Fruit fly (Drosophila melanogaster): ENCODE data around the gene AP-1sigma.

AP-1sigma gene

DNA sequence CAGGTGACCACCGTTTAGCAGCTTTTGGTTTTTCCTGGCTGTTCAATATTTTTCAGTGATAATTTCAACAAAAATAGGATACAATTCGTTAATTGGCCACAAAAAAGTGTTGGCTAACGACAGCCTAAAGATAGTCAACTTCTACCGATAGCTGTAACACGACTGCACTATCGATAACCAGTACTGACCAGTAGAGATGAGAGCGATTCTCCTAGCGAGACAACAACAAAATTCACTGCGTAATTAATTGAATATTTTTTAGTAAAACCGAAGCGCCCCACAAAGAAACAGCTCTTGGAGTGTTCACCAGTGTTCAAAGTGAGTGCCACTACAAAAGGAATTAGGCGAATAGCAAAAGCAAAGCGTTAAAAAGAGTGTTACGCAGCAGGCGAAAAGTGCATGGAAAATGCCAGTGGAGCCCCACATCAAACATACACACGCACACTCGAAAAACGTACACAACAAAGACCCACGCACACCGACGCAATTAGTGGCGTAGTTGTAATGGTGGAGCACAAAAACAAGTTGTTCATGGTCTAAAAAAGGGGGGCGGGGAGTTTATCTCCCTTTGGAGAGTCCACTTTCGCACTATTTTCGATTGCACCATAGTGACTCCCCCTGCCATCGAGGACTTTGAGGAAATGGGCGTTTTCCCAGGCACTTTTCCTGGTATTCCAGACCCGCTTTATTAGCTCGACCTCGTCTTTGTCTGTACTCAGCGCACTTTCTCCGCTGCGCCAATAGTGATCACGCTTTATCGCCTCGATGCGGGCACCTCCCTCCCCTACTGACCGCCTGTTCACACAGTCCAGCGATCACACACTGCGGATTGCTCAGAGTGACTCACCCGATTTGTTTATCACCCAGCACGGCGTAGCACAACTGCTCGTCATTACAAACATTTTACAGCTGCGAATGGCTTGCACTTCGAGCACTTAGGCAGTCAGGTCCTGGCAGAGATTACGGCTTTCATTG lies 34.7 kb downstream of the AP-1sigma start, which contains the start of the genes Epp and Rab7:
Gene Epp (minus strand): TSS at position 94 of the 975 bp plus-strand sequence.
Gene Rab7 (plus strand): TSS at position 186 of the 975 bp plus-strand sequence.
- TF ChIP-seq CG6808 (GFP tag; optimal IDR thresholded peaks at IDR 0.05) (peak; percentile 54), CG8319 (GFP tag; optimal IDR thresholded peaks at IDR 0.05) (no peak), Gug (GFP tag; IDR thresholded peaks at IDR 0.05) (0 out of 2 replicates have a peak, but pooled peaks have one; percentile 8), Hr38 (GFP tag; optimal IDR thresholded peaks at IDR 0.05) (no peak), CG11294 (GFP tag; IDR thresholded peaks at IDR 0.05) (no peak), Lpt (GFP tag; optimal IDR thresholded peaks at IDR 0.05) (no peak), Hr39 (GFP tag; optimal IDR thresholded peaks at IDR 0.05) (peak; percentile 49), dac (GFP tag; optimal IDR thresholded peaks at IDR 0.05) (no peak), net (GFP tag; optimal IDR thresholded peaks at IDR 0.05) (peak; percentile 53), Eip78C (GFP tag) (peak; percentile 74), achi (GFP tag; optimal IDR thresholded peaks at IDR 0.05) (no peak), OdsH (GFP tag; optimal IDR thresholded peaks at IDR 0.05) (peak; percentile 51), CG8119 (GFP tag; IDR thresholded peaks at IDR 0.05) (peak; percentile 47; the same call in 1 of the 3 replicates), Hr4 (GFP tag; optimal IDR thresholded peaks at IDR 0.05) (no peak), CG11902 (GFP tag; optimal IDR thresholded peaks at IDR 0.05) (no peak), CG3032 (tag; optimal IDR thresholded peaks at IDR 0.05) (peak; percentile 14), CG6276 (GFP tag; optimal IDR thresholded peaks at IDR 0.05) (no peak), CG7368 (GFP tag; optimal IDR thresholded peaks at IDR 0.05) (no peak), CG32006 (GFP tag; optimal IDR thresholded peaks at IDR 0.05) (no peak), CG31627 (GFP tag; optimal IDR thresholded peaks at IDR 0.05) (peak; percentile 54), dsx (GFP tag; optimal IDR thresholded peaks at IDR 0.05; ENCODE audit: poor library complexity, severe bottlenecking) (peak; percentile 19), CG3919 (GFP tag; optimal IDR thresholded peaks at IDR 0.05) (peak; percentile 48), esn (GFP tag; optimal IDR thresholded peaks at IDR 0.05) (peak; percentile 64), fd85E (GFP tag; optimal IDR thresholded peaks at IDR 0.05) (no peak), CG8632 (GFP tag; optimal IDR thresholded peaks at IDR 0.05) (peak; percentile 1), CG16779 (tag; optimal IDR thresholded peaks at IDR 0.05) (no peak), svp (GFP tag) (peak; percentile 83), Sox15 (GFP tag; optimal IDR thresholded peaks at IDR 0.05) (no peak), CG1621 (tag; optimal IDR thresholded peaks at IDR 0.05) (peak; percentile 11), Blimp-1 (GFP tag; optimal IDR thresholded peaks at IDR 0.05) (peak; percentile 77), fkh (GFP tag; optimal IDR thresholded peaks at IDR 0.05) (peak; percentile 45), Smox (GFP tag; optimal IDR thresholded peaks at IDR 0.05) (no peak), cyc (GFP tag; optimal IDR thresholded peaks at IDR 0.05) (peak; percentile 40), CG11762 (GFP tag; optimal IDR thresholded peaks at IDR 0.05; ENCODE audit: insufficient read depth) (no peak), CG34406 (GFP tag; optimal IDR thresholded peaks at IDR 0.05) (no peak), salr (GFP tag; optimal IDR thresholded peaks at IDR 0.05) (peak in 1 of 2 experiments; percentile 32), acj6 (GFP tag; optimal IDR thresholded peaks at IDR 0.05) (no peak), CG6792 (GFP tag; optimal IDR thresholded peaks at IDR 0.05) (no peak), CG10631 (GFP tag; optimal IDR thresholded peaks at IDR 0.05) (no peak), Sox102F (GFP tag; optimal IDR thresholded peaks at IDR 0.05) (no peak), Ets96B (tag; optimal IDR thresholded peaks at IDR 0.05) (peak; percentile 16), vri (GFP tag; optimal IDR thresholded peaks at IDR 0.05) (peak; percentile 61), CG6163 (GFP tag; IDR thresholded peaks at IDR 0.05) (0 out of 3 replicates have a peak, but pooled peaks have one; percentile 35), topi (GFP tag; optimal IDR thresholded peaks at IDR 0.05) (peak; percentile 60), eg (GFP tag; IDR thresholded peaks at IDR 0.05) (no peak), CG9139 (GFP tag; optimal IDR thresholded peaks at IDR 0.05) (peak; percentile 59), Sox14 (GFP tag; optimal IDR thresholded peaks at IDR 0.05) (peak; percentile 82), lz (GFP tag; optimal IDR thresholded peaks at IDR 0.05) (peak; percentile 61), CG10669 (GFP tag; optimal IDR thresholded peaks at IDR 0.05) (no peak), ss (GFP tag; optimal IDR thresholded peaks at IDR 0.05) (peak; percentile 80 to 81)

Measured in whole organism, prepupa.